Worm (Caenorhabditis elegans): ENCODE results near the gene hrg-7.

The hrg-7 gene

ce11 chrV:12701613-12702012 is 40.2 kb upstream of the hrg-7 start:
- TF ChIP-seq ets-4 (tag; optimal IDR thresholded peaks at IDR 0.05): no peak
- TF ChIP-seq unc-42 (tag; optimal IDR thresholded peaks at IDR 0.05): peak; percentile 86

DNA sequence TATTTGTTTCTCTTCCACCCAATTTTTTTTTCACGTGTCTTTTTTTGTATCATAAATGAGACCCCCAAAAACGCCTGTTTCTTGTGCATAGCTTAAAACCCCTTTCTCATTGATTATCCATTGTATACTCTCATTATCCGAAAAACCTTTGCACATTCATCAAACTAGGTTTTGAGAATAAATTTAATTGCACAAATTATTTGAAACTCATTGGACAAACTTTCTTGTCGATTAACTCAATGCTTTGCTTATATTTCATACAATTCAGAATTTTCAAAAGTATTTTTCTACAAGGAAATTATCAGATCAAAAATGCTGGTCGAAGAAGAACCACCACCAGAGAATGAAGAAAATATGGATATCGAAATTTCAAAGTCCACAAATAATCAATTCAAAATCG is 37.8 kb upstream of the hrg-7 start, which contains the start of gene R11D1.1:
Gene R11D1.1 (plus strand): TSS at position 301 of the 400 bp plus-strand sequence.
- TF ChIP-seq gmeb-2 (tag; optimal IDR thresholded peaks at IDR 0.05) (no peak), pros-1 (tag; optimal IDR thresholded peaks at IDR 0.05) (no peak), nfya-1 (tag; optimal IDR thresholded peaks at IDR 0.05) (no peak), unc-3 (GFP tag; conservative IDR thresholded peaks at IDR 0.05) (no peak), unc-3 (tag; optimal IDR thresholded peaks at IDR 0.05) (no peak), ceh-48 (tag; optimal IDR thresholded peaks at IDR 0.05) (no peak), ceh-2 (tag; optimal IDR thresholded peaks at IDR 0.05) (no peak), hlh-15 (tag; optimal IDR thresholded peaks at IDR 0.05) (no peak), tbx-7 (tag; optimal IDR thresholded peaks at IDR 0.05) (no peak), hlh-30 (tag; optimal IDR thresholded peaks at IDR 0.05; ENCODE audit: insufficient read depth) (no peak), zip-5 (tag; optimal IDR thresholded peaks at IDR 0.05) (no peak)

ce11 chrV:12706511-12706910 is 35.3 kb upstream of the hrg-7 start:
- TF ChIP-seq dmd-4 (tag; optimal IDR thresholded peaks at IDR 0.05; ENCODE audit: borderline replicate concordance) (no peak), ceh-19 (GFP tag; optimal IDR thresholded peaks at IDR 0.05) (no peak), madf-2 (tag; optimal IDR thresholded peaks at IDR 0.05) (no peak), pax-1 (tag; optimal IDR thresholded peaks at IDR 0.05) (no peak), pqm-1 (tag; optimal IDR thresholded peaks at IDR 0.05) (no peak)

DNA sequence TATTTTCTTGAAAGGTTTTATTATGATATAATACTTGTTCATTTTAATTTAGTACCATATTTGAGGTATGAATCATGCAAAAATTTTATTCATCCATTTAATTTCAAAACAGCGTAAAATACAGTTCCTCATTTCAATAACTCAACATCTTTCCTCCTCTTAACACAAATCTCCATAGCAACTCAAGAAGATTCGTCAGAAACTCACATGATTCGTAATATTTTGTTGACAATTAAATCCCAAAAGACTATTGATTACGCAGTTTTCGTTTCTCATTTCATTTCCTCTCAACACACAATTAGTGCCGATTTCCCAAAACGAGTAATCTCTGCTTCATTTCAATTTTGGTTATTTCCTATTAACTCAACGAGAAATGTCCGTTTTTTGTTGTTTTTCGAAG is 33.5 kb upstream of the hrg-7 start, which contains the start of gene R11D1.2:
Gene R11D1.2 (plus strand): TSS at position 301 of the 400 bp plus-strand sequence.
- no peak for TF ChIP-seq pat-9 (tag; optimal IDR thresholded peaks at IDR 0.05)
- no peak for TF ChIP-seq ahr-1 (tag; optimal IDR thresholded peaks at IDR 0.05)
- no peak for TF ChIP-seq pros-1 (tag; optimal IDR thresholded peaks at IDR 0.05)
- TF ChIP-seq npax-4 (tag; optimal IDR thresholded peaks at IDR 0.05): no peak
- TF ChIP-seq rnt-1 (tag; optimal IDR thresholded peaks at IDR 0.05): no peak
- TF ChIP-seq ttx-3 (tag; optimal IDR thresholded peaks at IDR 0.05): no peak
- no peak for TF ChIP-seq gmeb-2 (tag; optimal IDR thresholded peaks at IDR 0.05)
- TF ChIP-seq ceh-22 (tag; optimal IDR thresholded peaks at IDR 0.05): no peak
- no peak for TF ChIP-seq pha-4 (tag; optimal IDR thresholded peaks at IDR 0.05)
- no peak for TF ChIP-seq nhr-11 (tag; optimal IDR thresholded peaks at IDR 0.05)

ce11 chrV:12711999-12712398 is 29.8 kb upstream of the hrg-7 start, which contains the start of gene R11D1.3:
Gene R11D1.3, minus strand, starts transcription at chrV:12712099.
- TF ChIP-seq nfya-1 (tag; optimal IDR thresholded peaks at IDR 0.05) (no peak), nhr-11 (tag; optimal IDR thresholded peaks at IDR 0.05) (no peak), pros-1 (tag; optimal IDR thresholded peaks at IDR 0.05) (no peak), zip-5 (tag; optimal IDR thresholded peaks at IDR 0.05) (no peak), C38D4.7 (GFP tag; optimal IDR thresholded peaks at IDR 0.05) (no peak), lin-11 (tag; optimal IDR thresholded peaks at IDR 0.05) (no peak), ceh-18 (tag; optimal IDR thresholded peaks at IDR 0.05) (no peak), ceh-9 (tag; optimal IDR thresholded peaks at IDR 0.05) (no peak), pha-4 (tag; optimal IDR thresholded peaks at IDR 0.05) (no peak), unc-3 (GFP tag; conservative IDR thresholded peaks at IDR 0.05) (no peak), unc-3 (tag; optimal IDR thresholded peaks at IDR 0.05) (no peak), fkh-10 (GFP tag; optimal IDR thresholded peaks at IDR 0.05) (no peak)

ce11 chrV:12714120-12714519 is 27.7 kb upstream of the hrg-7 start, which contains the start of gene R11D1.4:
Gene R11D1.4, minus strand, starts transcription at chrV:12714220.
- TF ChIP-seq ceh-30 (tag; optimal IDR thresholded peaks at IDR 0.05): no peak
- TF ChIP-seq fkh-10 (GFP tag; optimal IDR thresholded peaks at IDR 0.05): no peak
- TF ChIP-seq madf-2 (tag; optimal IDR thresholded peaks at IDR 0.05): no peak
- TF ChIP-seq tbx-7 (tag; optimal IDR thresholded peaks at IDR 0.05): no peak
- no peak for TF ChIP-seq pros-1 (tag; optimal IDR thresholded peaks at IDR 0.05)
- TF ChIP-seq ceh-18 (tag; optimal IDR thresholded peaks at IDR 0.05): no peak
- no peak for TF ChIP-seq ttx-3 (tag; optimal IDR thresholded peaks at IDR 0.05)
- no peak for TF ChIP-seq gmeb-2 (tag; optimal IDR thresholded peaks at IDR 0.05)

All from whole organism, late embryonic.